Worm (Caenorhabditis elegans): ENCODE data around the gene C48D5.3.

ce11 chrIII:3566785-3567184, 14.8 kb downstream of the C48D5.3 start:
- no peak for TF ChIP-seq nhr-12 (tag; optimal IDR thresholded peaks at IDR 0.05)
- no peak for TF ChIP-seq lin-32 (GFP tag; optimal IDR thresholded peaks at IDR 0.05)
- TF ChIP-seq lin-13 (tag; optimal IDR thresholded peaks at IDR 0.05), result no peak
- TF ChIP-seq snpc-4 (tag; optimal IDR thresholded peaks at IDR 0.05), result no peak
- TF ChIP-seq ceh-43 (GFP tag; optimal IDR thresholded peaks at IDR 0.05), result no peak
- TF ChIP-seq unc-62 (GFP tag; optimal IDR thresholded peaks at IDR 0.05), result no peak
